Worm (Caenorhabditis elegans): ENCODE data around the gene trxr-2.
A peak's percentile ranks its signal among the peaks of the same experiment; 100 is the strongest.

The trxr-2 gene

DNA sequence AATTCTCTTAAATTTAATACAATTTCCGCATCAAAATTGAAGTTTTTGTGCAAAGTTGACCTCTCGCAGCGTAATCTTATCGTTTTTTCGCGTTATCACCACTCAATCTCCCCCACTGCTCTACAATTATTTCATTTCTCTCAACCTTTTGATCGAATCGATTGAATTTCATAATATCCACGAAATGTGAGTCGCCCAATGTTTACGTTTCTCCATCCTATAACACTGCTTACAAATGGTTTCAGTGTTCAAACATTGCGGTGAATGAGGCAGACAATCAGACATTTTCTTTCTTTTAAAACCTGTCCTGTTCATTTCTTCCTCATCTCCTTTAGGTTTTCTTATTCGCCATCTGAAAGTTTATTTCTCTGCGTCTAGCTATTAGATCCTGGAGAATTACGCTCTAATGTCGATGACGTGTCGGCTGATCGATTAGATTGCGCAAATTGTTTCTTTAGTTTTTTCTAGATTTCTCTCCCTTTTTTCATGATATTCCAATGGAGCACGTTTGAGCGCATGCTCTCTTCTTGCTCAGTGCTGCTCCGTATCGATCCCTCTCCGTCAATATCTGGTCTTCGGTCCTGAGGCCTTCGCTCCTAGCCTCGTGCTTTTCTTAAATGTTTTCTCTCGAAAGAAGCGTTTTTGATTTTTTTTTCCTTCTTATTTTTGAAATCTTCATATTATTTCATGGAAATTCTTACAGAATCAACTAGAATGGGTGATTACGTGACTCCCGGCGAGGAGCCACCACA, 8.5 kb upstream of the trxr-2 start, which contains the start of gene unc-32:
Gene unc-32 (plus strand): TSS at position 702 of the 752 bp plus-strand sequence.
- no peak for TF ChIP-seq mml-1 (tag; optimal IDR thresholded peaks at IDR 0.05)
- no peak for TF ChIP-seq daf-12 (tag; optimal IDR thresholded peaks at IDR 0.05)
- TF ChIP-seq hmg-11 (tag; optimal IDR thresholded peaks at IDR 0.05) = peak; percentile 50
- TF ChIP-seq unc-62 (GFP tag; optimal IDR thresholded peaks at IDR 0.05) = no peak
- peak; percentile 80 for TF ChIP-seq lin-39 (tag; optimal IDR thresholded peaks at IDR 0.05)
- no peak for TF ChIP-seq elt-1 (tag; optimal IDR thresholded peaks at IDR 0.05)
- no peak for TF ChIP-seq egl-27 (tag; optimal IDR thresholded peaks at IDR 0.05)
- TF ChIP-seq lin-15B (tag; optimal IDR thresholded peaks at IDR 0.05) = peak; percentile 79
- peak; percentile 49 for TF ChIP-seq ceh-28 (tag; optimal IDR thresholded peaks at IDR 0.05)
- TF ChIP-seq nfya-1 (tag; optimal IDR thresholded peaks at IDR 0.05; ENCODE audit: insufficient read depth) = peak; percentile 79
- no peak for TF ChIP-seq nhr-12 (tag; optimal IDR thresholded peaks at IDR 0.05)
- peak; percentile 44 for TF ChIP-seq sea-2 (GFP tag; optimal IDR thresholded peaks at IDR 0.05)
- no peak for TF ChIP-seq ceh-82 (tag; optimal IDR thresholded peaks at IDR 0.05)
- TF ChIP-seq nhr-67 (tag; optimal IDR thresholded peaks at IDR 0.05) = no peak
- TF ChIP-seq nhr-25 (tag; optimal IDR thresholded peaks at IDR 0.05) = peak; percentile 19
- no peak for TF ChIP-seq pqm-1 (tag; optimal IDR thresholded peaks at IDR 0.05)
- peak; percentile 54 for TF ChIP-seq fkh-10 (GFP tag; optimal IDR thresholded peaks at IDR 0.05)
- TF ChIP-seq R02D3.7 (tag; optimal IDR thresholded peaks at IDR 0.05) = no peak
- no peak for TF ChIP-seq nhr-43 (tag; optimal IDR thresholded peaks at IDR 0.05; ENCODE audit: poor library complexity, severe bottlenecking)
- TF ChIP-seq snpc-4 (tag; optimal IDR thresholded peaks at IDR 0.05) = no peak
- TF ChIP-seq elt-2 (tag; optimal IDR thresholded peaks at IDR 0.05) = peak; percentile 33
- no peak for TF ChIP-seq ceh-9 (tag; optimal IDR thresholded peaks at IDR 0.05)
- TF ChIP-seq zag-1 (tag; optimal IDR thresholded peaks at IDR 0.05) = no peak
- TF ChIP-seq fos-1 (tag; optimal IDR thresholded peaks at IDR 0.05) = no peak
- no peak for TF ChIP-seq ztf-4 (tag; optimal IDR thresholded peaks at IDR 0.05)
- TF ChIP-seq nhr-76 (tag; optimal IDR thresholded peaks at IDR 0.05) = no peak
- no peak for TF ChIP-seq ZK546.5 (tag; optimal IDR thresholded peaks at IDR 0.05)
- TF ChIP-seq nhr-23 (tag; optimal IDR thresholded peaks at IDR 0.05) = no peak
- no peak for TF ChIP-seq elt-3 (tag; optimal IDR thresholded peaks at IDR 0.05)
- no peak for TF ChIP-seq unc-39 (tag; optimal IDR thresholded peaks at IDR 0.05)
- TF ChIP-seq pha-4 (tag; optimal IDR thresholded peaks at IDR 0.05) = peak; percentile 85
- peak; percentile 11 for TF ChIP-seq mdl-1 (tag; optimal IDR thresholded peaks at IDR 0.05)
- no peak for TF ChIP-seq fkh-2 (tag; optimal IDR thresholded peaks at IDR 0.05)
- no peak for TF ChIP-seq skn-1 (tag; optimal IDR thresholded peaks at IDR 0.05)
- TF ChIP-seq ceh-16 (tag; optimal IDR thresholded peaks at IDR 0.05) = no peak
- TF ChIP-seq ztf-11 (tag; optimal IDR thresholded peaks at IDR 0.05) = no peak
- no peak for TF ChIP-seq jun-1 (tag; optimal IDR thresholded peaks at IDR 0.05)

DNA sequence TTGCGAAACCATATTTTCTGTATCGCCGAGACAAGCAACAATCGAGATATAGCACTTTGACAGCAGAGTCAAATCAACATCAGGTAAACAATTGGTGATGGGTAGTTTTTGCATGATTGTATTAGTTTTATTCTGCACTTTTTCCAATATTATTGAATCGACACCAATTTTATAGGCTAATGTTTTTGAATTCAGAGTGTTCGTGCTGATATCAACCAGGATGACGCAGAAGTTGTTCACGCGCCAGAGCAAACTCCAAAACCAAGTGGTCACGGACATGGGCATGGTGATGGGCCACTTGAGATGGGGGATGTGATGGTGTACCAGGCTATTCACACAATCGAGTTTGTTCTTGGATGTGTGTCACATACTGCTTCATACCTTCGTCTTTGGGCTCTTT, 3.4 kb upstream of the trxr-2 start:
- TF ChIP-seq nhr-67 (tag; optimal IDR thresholded peaks at IDR 0.05) = no peak
- TF ChIP-seq fos-1 (tag; optimal IDR thresholded peaks at IDR 0.05) = no peak
- no peak for TF ChIP-seq egl-27 (tag; optimal IDR thresholded peaks at IDR 0.05)

DNA sequence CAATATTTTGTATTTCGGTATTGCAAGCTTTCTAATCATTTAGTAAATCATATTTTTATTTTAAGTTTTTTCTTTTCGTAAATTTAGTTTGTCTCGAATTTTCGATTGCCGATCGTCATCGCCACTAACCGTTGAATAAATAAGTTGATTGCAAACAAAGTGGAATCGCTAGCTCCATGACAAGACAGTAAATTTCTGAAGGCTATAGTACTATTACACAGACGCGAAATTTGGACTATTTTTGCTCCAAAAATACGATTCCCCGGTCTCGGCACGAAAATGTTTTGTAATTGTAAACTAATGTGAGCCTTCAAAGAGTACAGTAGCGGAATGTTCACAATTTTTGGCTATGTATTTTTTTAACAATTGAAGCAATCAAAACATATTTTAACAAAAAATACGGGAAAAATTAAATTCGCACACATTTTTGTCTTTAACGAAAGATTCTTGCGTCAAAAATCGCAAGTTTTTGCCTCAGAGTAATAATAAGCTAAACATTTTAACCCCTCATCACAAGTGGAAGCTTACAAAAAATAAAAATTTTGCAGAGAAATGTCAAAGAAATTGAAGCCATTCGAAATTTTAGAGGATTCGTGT, 1.9 kb upstream of the trxr-2 start, which contains the start of gene tpk-1:
Gene tpk-1 (plus strand): TSS at position 547 of the 597 bp plus-strand sequence.
- TF ChIP-seq lin-15B (tag; optimal IDR thresholded peaks at IDR 0.05) (no peak), ama-1 (optimal IDR thresholded peaks at IDR 0.05) (peak; percentile 7)
